Worm (Caenorhabditis elegans): ENCODE measurements around the gene nhr-180.

ce11 chrV:655823-656222, 11.5 kb downstream of the nhr-180 start, which contains the start of gene srh-245:
- no peak for TF ChIP-seq daf-16 (GFP tag; optimal IDR thresholded peaks at IDR 0.05)
- no peak for TF ChIP-seq daf-16 (tag; optimal IDR thresholded peaks at IDR 0.05)
- no peak for TF ChIP-seq dmd-8 (GFP tag; IDR thresholded peaks at IDR 0.05)
- TF ChIP-seq ces-1 (GFP tag; optimal IDR thresholded peaks at IDR 0.05) = no peak
- no peak for TF ChIP-seq mep-1 (tag; optimal IDR thresholded peaks at IDR 0.05)
- TF ChIP-seq nhr-6 (tag; optimal IDR thresholded peaks at IDR 0.05) = no peak
- TF ChIP-seq pqm-1 (tag; optimal IDR thresholded peaks at IDR 0.05) = no peak
- TF ChIP-seq dve-1 (tag; optimal IDR thresholded peaks at IDR 0.05; ENCODE audit: insufficient read depth) = no peak
- no peak for TF ChIP-seq pha-4 (GFP tag; IDR thresholded peaks at IDR 0.05)
- no peak for TF ChIP-seq pha-4 (tag; optimal IDR thresholded peaks at IDR 0.05)
- no peak for TF ChIP-seq lir-3 (tag; optimal IDR thresholded peaks at IDR 0.05)
- no peak for TF ChIP-seq fos-1 (tag; optimal IDR thresholded peaks at IDR 0.05)
- TF ChIP-seq F37D6.2 (tag; optimal IDR thresholded peaks at IDR 0.05) = no peak
- TF ChIP-seq ZK546.5 (tag; optimal IDR thresholded peaks at IDR 0.05) = no peak
- TF ChIP-seq ceh-28 (tag; optimal IDR thresholded peaks at IDR 0.05) = no peak
